Fruit fly (Drosophila melanogaster) whole organism, wandering third instar larva: ENCODE measurements around the gene obst-A.

Experiments used
- HLH106 ChIP-seq: fragments of 200-800 bp; optimal IDR thresholded peaks from 3 replicates; lab custom pipeline; 2019; ENCODE audit warnings: missing biosample characterization, mild to moderate bottlenecking, missing genetic modification characterization, moderate library complexity
- Hr78 ChIP-seq: fragments of >200 bp; optimal IDR thresholded peaks from 2 replicates; lab custom pipeline; 2017; ENCODE audit warnings: missing biosample characterization, missing genetic modification characterization
- Mio ChIP-seq: sonication (Bioruptor generic); optimal IDR thresholded peaks from 2 replicates; lab custom pipeline; 2016; ENCODE audit warnings: missing biosample characterization, missing genetic modification characterization
- lola ChIP-seq: fragments of >200 bp; optimal IDR thresholded peaks from 2 replicates; lab custom pipeline; 2017; ENCODE audit warnings: missing biosample characterization, missing genetic modification characterization
- pan ChIP-seq: fragments of >200 bp; optimal IDR thresholded peaks from 2 replicates; lab custom pipeline; 2017
- psq ChIP-seq: fragments of 200-800 bp; sonication (Bioruptor generic); optimal IDR thresholded peaks from 3 replicates; lab custom pipeline; 2017; ENCODE audit warnings: missing biosample characterization, mild to moderate bottlenecking, missing genetic modification characterization, moderate library complexity
- sage ChIP-seq: fragments of 200-800 bp; sonication (Bioruptor generic); optimal IDR thresholded peaks from 2 replicates; lab custom pipeline; 2016; ENCODE audit warnings: missing biosample characterization, mild to moderate bottlenecking, missing genetic modification characterization

DNA sequence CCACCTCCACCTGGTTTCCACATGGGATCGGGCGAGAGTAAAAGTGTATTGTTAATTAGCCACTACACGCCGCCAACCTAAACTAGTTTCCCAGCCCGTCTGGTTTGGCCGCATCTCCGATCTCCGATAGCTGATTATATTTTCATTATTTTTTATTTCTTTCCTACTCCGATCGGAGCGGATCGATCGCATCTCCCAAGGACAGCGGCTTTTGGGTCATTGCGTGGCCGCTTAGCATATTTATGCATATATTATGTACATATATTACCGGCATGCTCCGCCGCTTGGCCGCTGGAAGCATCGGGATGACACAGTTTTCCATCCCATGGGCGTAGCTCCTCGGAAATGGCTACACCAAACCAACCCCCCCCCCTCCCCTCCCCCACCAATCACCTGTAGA, 1.7 kb upstream of the obst-A start:
- TF ChIP-seq sage (GFP tag; lab: Kevin White, UChicago) (no peak), HLH106 (no peak), Mio (GFP tag; lab: Kevin White, UChicago) (no peak), lola (GFP tag; lab: Kevin White, UChicago) (no peak), Hr78 (no peak), psq (GFP tag; lab: Kevin White, UChicago) (no peak), pan (lab: Kevin White, UChicago) (no peak)
